Worm (Caenorhabditis elegans) whole organism, young adult: ENCODE results near the gene R04B3.3.

Experiments used
- F33H1.4 ChIP-seq: fragments of 200-800 bp; sonication (Bioruptor generic); IDR thresholded peaks from 2 replicates; pipeline ENCODE4 v1.3.6; 2022; ENCODE audit warnings: missing genetic modification reagents, missing genetic modification characterization, missing compliant biosample characterization
- ceh-91 ChIP-seq: fragments of 200-800 bp; sonication (Bioruptor generic); IDR thresholded peaks from 2 replicates; pipeline ENCODE4 v1.3.6; 2022; ENCODE audit warnings: missing genetic modification reagents, missing genetic modification characterization, missing compliant biosample characterization
- repo-1 ChIP-seq: sonication (generic microtip); optimal IDR thresholded peaks from 2 replicates; lab custom pipeline; 2017; ENCODE audit warnings: mild to moderate bottlenecking, missing genetic modification characterization, missing compliant biosample characterization
- ztf-22 ChIP-seq: fragments of 200-800 bp; sonication (Bioruptor generic); optimal IDR thresholded peaks from 2 replicates; lab custom pipeline; 2018; ENCODE audit warnings: mild to moderate bottlenecking, missing genetic modification characterization, moderate library complexity, missing compliant biosample characterization

ce11 chrX:2441163-2441562 lies 34.6 kb downstream of the R04B3.3 start:
- TF ChIP-seq ztf-22 (GFP tag; lab: Kevin White, UChicago) (no peak), F33H1.4 (GFP tag; lab: Robert Waterston, UW) (no peak), ceh-91 (GFP tag; lab: Robert Waterston, UW) (no peak), repo-1 (tag; lab: Kevin White, UChicago) (no peak)
